Worm (Caenorhabditis elegans): ENCODE measurements around the gene gldi-2.

Gene gldi-2

DNA sequence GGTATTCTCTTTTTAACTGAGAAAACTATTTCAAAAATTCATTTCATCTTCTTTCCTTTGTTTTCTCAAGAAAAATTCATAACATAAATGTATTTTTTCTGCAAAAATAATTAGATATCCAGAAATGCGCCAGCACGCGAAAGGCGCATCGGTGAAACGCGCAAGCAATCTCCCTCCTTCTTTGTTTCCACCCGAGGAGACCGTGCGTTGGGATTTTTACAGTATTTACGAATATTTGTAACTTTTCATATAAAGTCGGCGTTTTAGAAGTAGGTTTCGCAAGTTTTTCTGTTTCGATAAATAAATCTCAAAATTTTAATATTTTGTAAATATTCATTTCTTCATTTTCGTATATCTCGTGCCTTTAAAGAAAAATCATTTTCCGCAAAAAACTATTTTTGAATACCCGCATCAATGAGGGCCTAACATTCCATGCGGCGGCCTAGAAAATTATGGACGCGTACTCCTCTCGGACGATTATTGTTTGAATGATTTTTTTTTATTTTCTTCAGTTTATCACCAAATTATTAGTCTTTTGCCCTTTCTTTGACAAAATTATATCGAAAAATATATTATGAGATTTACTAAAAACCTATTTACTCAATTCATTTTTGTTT lies 6.7 kb upstream of the gldi-2 start, which contains the start of gene ssup-72 (continued):
- TF ChIP-seq F49E8.2 (tag; optimal IDR thresholded peaks at IDR 0.05; ENCODE audit: borderline replicate concordance), result peak; percentile 60
- TF ChIP-seq hlh-30 (tag; optimal IDR thresholded peaks at IDR 0.05; ENCODE audit: insufficient read depth), result peak; percentile 51
- no peak for TF ChIP-seq nhr-6 (tag; optimal IDR thresholded peaks at IDR 0.05)
- no peak for TF ChIP-seq fos-1 (tag; optimal IDR thresholded peaks at IDR 0.05)
- no peak for TF ChIP-seq ama-1 (optimal IDR thresholded peaks at IDR 0.05)
- TF ChIP-seq mes-2 (tag; optimal IDR thresholded peaks at IDR 0.05; ENCODE audit: poor library complexity, severe bottlenecking), result peak; percentile 98
- TF ChIP-seq spr-1 (tag; optimal IDR thresholded peaks at IDR 0.05), result peak; percentile 42
- peak in 1 of 2 experiments; percentile 84 for TF ChIP-seq lsy-2 (tag; optimal IDR thresholded peaks at IDR 0.05)

DNA sequence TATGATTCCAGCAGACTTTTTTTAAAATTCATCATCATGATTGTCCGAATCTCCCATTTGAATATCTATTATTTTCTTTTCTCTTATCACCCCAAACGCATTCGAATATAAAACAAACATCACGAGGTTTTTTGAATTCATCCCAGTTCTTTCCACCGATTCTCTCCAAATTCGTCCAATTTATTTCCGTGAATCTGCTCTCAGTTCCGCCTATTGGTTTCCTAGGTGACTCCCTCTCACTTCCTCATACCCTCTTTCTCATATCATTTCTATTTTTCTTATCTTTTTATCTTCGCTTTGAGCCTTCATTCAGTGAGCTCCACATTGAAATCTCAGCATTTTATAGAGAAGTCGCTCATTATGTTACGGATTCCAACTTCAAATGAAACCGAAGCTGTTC lies 4.1 kb upstream of the gldi-2 start, which contains the start of gene T13C2.7:
Gene T13C2.7, plus strand, starts transcription at position 301 of the 400 bp plus-strand sequence.
- TF ChIP-seq nhr-6 (tag; optimal IDR thresholded peaks at IDR 0.05) (no peak), ceh-20 (GFP tag; IDR thresholded peaks at IDR 0.05) (no peak), daf-8 (GFP tag; IDR thresholded peaks at IDR 0.05) (no peak), nhr-10 (tag; optimal IDR thresholded peaks at IDR 0.05) (no peak), daf-19 (GFP tag; conservative IDR thresholded peaks at IDR 0.05) (no peak), fkh-10 (GFP tag; optimal IDR thresholded peaks at IDR 0.05) (no peak), unc-62 (GFP tag; optimal IDR thresholded peaks at IDR 0.05 in 1 of 2) (no peak), unc-62 (tag; optimal IDR thresholded peaks at IDR 0.05) (no peak), ama-1 (optimal IDR thresholded peaks at IDR 0.05) (no peak), nhr-77 (tag; optimal IDR thresholded peaks at IDR 0.05) (no peak), gei-8 (GFP tag; optimal IDR thresholded peaks at IDR 0.05) (no peak), attf-4 (tag; optimal IDR thresholded peaks at IDR 0.05) (no peak), snpc-1.2 (GFP tag; IDR thresholded peaks at IDR 0.05) (no peak), ztf-7 (tag; optimal IDR thresholded peaks at IDR 0.05) (no peak), dpl-1 (GFP tag; optimal IDR thresholded peaks at IDR 0.05) (no peak), madf-5 (GFP tag; IDR thresholded peaks at IDR 0.05) (no peak), zfp-2 (tag; optimal IDR thresholded peaks at IDR 0.05) (no peak), Y48G9A.11 (GFP tag; IDR thresholded peaks at IDR 0.05) (no peak), nhr-237 (tag; optimal IDR thresholded peaks at IDR 0.05) (no peak), tag-97 (GFP tag; IDR thresholded peaks at IDR 0.05) (no peak), lim-7 (GFP tag; IDR thresholded peaks at IDR 0.05) (no peak)

DNA sequence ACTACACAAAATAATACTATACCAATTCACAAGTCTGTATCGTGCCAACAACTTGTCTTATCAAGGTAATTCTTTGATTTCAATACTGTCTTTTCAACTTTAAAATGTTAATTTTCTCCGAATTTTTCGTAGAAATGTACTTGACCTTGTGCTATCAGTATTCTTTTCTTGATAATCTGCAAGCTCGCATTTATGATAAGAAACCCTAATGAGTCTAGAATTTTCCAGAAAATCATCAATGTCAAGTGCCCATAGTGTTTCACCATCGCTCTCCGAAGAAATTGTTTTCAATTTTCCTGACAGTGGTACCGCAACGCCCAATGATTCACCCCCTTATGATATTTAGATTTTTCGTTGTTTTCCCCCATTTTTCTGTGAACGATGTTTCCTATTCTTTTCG lies 2.0 kb upstream of the gldi-2 start:
- TF ChIP-seq pqm-1 (tag; optimal IDR thresholded peaks at IDR 0.05) (peak; percentile 4), nhr-10 (tag; optimal IDR thresholded peaks at IDR 0.05) (no peak), dve-1 (tag; optimal IDR thresholded peaks at IDR 0.05; ENCODE audit: insufficient read depth) (peak; percentile 31), mdt-29 (GFP tag; IDR thresholded peaks at IDR 0.05) (peak; percentile 59; the same call in 1 of the 2 replicates), dmd-6 (GFP tag; IDR thresholded peaks at IDR 0.05) (peak; percentile 46; the same call in 1 of the 2 replicates), hlh-11 (tag; optimal IDR thresholded peaks at IDR 0.05) (peak; percentile 60), tra-1 (GFP tag; IDR thresholded peaks at IDR 0.05) (0 out of 2 replicates have a peak, but pooled peaks have one; percentile 17), daf-16 (GFP tag; optimal IDR thresholded peaks at IDR 0.05) (no peak), daf-16 (tag; optimal IDR thresholded peaks at IDR 0.05) (peak; percentile 89), nhr-41 (GFP tag; IDR thresholded peaks at IDR 0.05) (no peak), nhr-11 (tag; optimal IDR thresholded peaks at IDR 0.05) (no peak), F44E2.7 (GFP tag; IDR thresholded peaks at IDR 0.05) (no peak), nhr-25 (tag; optimal IDR thresholded peaks at IDR 0.05; ENCODE audit: borderline replicate concordance, insufficient read depth) (no peak), hlh-30 (tag; optimal IDR thresholded peaks at IDR 0.05; ENCODE audit: insufficient read depth) (peak; percentile 18), spr-1 (tag; optimal IDR thresholded peaks at IDR 0.05) (no peak), unc-62 (GFP tag; optimal IDR thresholded peaks at IDR 0.05 in 1 of 2) (peak in 1 of 2 experiments; percentile 55), unc-62 (tag; optimal IDR thresholded peaks at IDR 0.05) (no peak), F37D6.2 (tag; optimal IDR thresholded peaks at IDR 0.05) (no peak), Y75B8A.6 (GFP tag; IDR thresholded peaks at IDR 0.05) (no peak), lsy-2 (tag; optimal IDR thresholded peaks at IDR 0.05) (no peak), ceh-62 (tag; optimal IDR thresholded peaks at IDR 0.05) (no peak), daf-12 (tag; optimal IDR thresholded peaks at IDR 0.05) (no peak), Y5F2A.4 (GFP tag; optimal IDR thresholded peaks at IDR 0.05) (no peak)
